Worm (Caenorhabditis elegans) whole organism, late embryonic: ENCODE data around the gene cuc-1.

Source experiments
- ama-1 ChIP-seq: fragments of 150-350 bp; optimal IDR thresholded peaks from 2 replicates; lab custom pipeline; 2014
- ceh-30 ChIP-seq: fragments of 150-350 bp; optimal IDR thresholded peaks from 2 replicates; lab custom pipeline; 2014; ENCODE audit warnings: missing biosample characterization, missing genetic modification characterization
- elt-2 ChIP-seq: sonication (generic microtip); optimal IDR thresholded peaks from 2 replicates; lab custom pipeline; 2016; ENCODE audit warnings: missing genetic modification reagents, missing genetic modification characterization, missing compliant biosample characterization
- fkh-10 ChIP-seq: fragments of 150-350 bp; optimal IDR thresholded peaks from 2 replicates; lab custom pipeline; 2014; ENCODE audit warnings: missing biosample characterization, missing genetic modification reagents, missing genetic modification characterization
- hlh-15 ChIP-seq: sonication (generic microtip); optimal IDR thresholded peaks from 2 replicates; lab custom pipeline; 2016; ENCODE audit warnings: missing genetic modification characterization, missing compliant biosample characterization
- nhr-11 ChIP-seq: fragments of 150-350 bp; optimal IDR thresholded peaks from 2 replicates; lab custom pipeline; 2014; ENCODE audit warnings: missing biosample characterization, missing genetic modification characterization
- npax-4 ChIP-seq: sonication (generic microtip); optimal IDR thresholded peaks from 2 replicates; lab custom pipeline; 2016; ENCODE audit warnings: missing genetic modification characterization, missing compliant biosample characterization
- pha-2 ChIP-seq: sonication (generic microtip); optimal IDR thresholded peaks from 2 replicates; lab custom pipeline; 2017; ENCODE audit warnings: mild to moderate bottlenecking, missing genetic modification characterization, missing compliant biosample characterization
- pha-4 ChIP-seq: fragments of 150-350 bp; optimal IDR thresholded peaks from 2 replicates; lab custom pipeline; 2018; ENCODE audit warnings: missing biosample characterization, missing genetic modification reagents, missing genetic modification characterization
- pqm-1 ChIP-seq: sonication (generic microtip); optimal IDR thresholded peaks from 2 replicates; lab custom pipeline; 2016; ENCODE audit warnings: missing genetic modification characterization, missing compliant biosample characterization
- pros-1 ChIP-seq: fragments of 150-350 bp; optimal IDR thresholded peaks from 2 replicates; lab custom pipeline; 2014; ENCODE audit warnings: missing biosample characterization, missing genetic modification reagents, missing genetic modification characterization

- TF ChIP-seq ama-1 (lab: Kevin White, UChicago) = no peak
- no peak for TF ChIP-seq hlh-15 (tag; lab: Kevin White, UChicago)
- TF ChIP-seq elt-2 (tag; lab: Kevin White, UChicago) = no peak
- no peak for TF ChIP-seq fkh-10 (GFP tag; lab: Kevin White, UChicago)
- no peak for TF ChIP-seq pha-4 (tag; lab: Kevin White, UChicago)
- TF ChIP-seq nhr-11 (tag; lab: Kevin White, UChicago) = no peak
- no peak for TF ChIP-seq pha-2
- TF ChIP-seq pqm-1 (tag; lab: Kevin White, UChicago) = no peak
- no peak for TF ChIP-seq ceh-30
- no peak for TF ChIP-seq npax-4 (tag; lab: Kevin White, UChicago)
- TF ChIP-seq pros-1 (tag; lab: Kevin White, UChicago) = no peak
Measured at ce11 chrIII:7824041-7824440, 36.7 kb downstream of the cuc-1 start.
